Worm (Caenorhabditis elegans) whole organism, young adult: ENCODE data around the gene K03A11.1.

Experiments
- K11D2.4 ChIP-seq: fragments of 200-800 bp; sonication (Bioruptor generic); IDR thresholded peaks from 2 replicates; pipeline ENCODE4 v1.3.6; 2022; ENCODE audit warnings: missing genetic modification reagents, missing genetic modification characterization, missing compliant biosample characterization
- Y95B8A.8 ChIP-seq: fragments of 200-800 bp; sonication (Bioruptor generic); IDR thresholded peaks from 2 replicates; pipeline ENCODE4 v1.3.6; 2022; ENCODE audit warnings: missing genetic modification reagents, missing genetic modification characterization, missing compliant biosample characterization
- ama-1 ChIP-seq, 3 experiments: fragments of 150-350 bp in 1 of 3; sonication (generic microtip) in 2 of 3; optimal IDR thresholded peaks; 2 replicates each; lab custom pipeline; 2014 to 2018; ENCODE audit warnings: missing biosample characterization in 2 of 3, missing genetic modification characterization in 2 of 3, missing genetic modification reagents in 2 of 3
- hmg-1.2 ChIP-seq: fragments of 200-800 bp; sonication (Bioruptor generic); IDR thresholded peaks from 2 replicates; pipeline ENCODE4 v1.3.6; 2022; ENCODE audit warnings: missing genetic modification reagents, missing genetic modification characterization, missing compliant biosample characterization
- tlf-1 ChIP-seq: fragments of 200-800 bp; sonication (Bioruptor generic); optimal IDR thresholded peaks from 2 replicates; lab custom pipeline; 2018; ENCODE audit warnings: mild to moderate bottlenecking, missing genetic modification characterization, missing compliant biosample characterization
- unc-62 ChIP-seq: fragments of 150-350 bp; optimal IDR thresholded peaks from 2 replicates; lab custom pipeline; 2014; ENCODE audit warnings: missing biosample characterization, missing genetic modification reagents, missing genetic modification characterization
- ztf-22 ChIP-seq: fragments of 200-800 bp; sonication (Bioruptor generic); optimal IDR thresholded peaks from 2 replicates; lab custom pipeline; 2018; ENCODE audit warnings: mild to moderate bottlenecking, missing genetic modification characterization, moderate library complexity, missing compliant biosample characterization

DNA sequence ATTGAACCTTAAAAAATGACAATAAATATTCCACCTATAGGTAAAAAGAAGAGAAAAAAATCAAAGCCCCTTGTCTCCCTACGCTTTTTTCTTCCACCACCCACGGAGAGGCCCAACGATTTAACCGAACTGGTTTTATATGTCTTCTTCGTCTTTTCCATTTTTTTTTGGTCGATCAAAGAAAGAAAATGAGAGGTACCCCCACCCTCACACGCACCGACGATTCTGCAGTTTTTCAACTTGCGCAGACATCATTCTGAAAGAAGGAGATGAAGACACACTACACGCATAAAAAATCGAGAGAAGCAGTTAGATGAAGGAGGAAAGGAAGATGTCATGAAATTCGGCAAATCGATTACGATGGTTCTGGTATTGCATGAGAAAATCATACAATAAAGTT is 37.2 kb upstream of the K03A11.1 start:
- TF ChIP-seq tlf-1 (GFP tag; lab: Kevin White, UChicago) (no peak), unc-62 (GFP tag; lab: Kevin White, UChicago) (no peak), Y95B8A.8 (GFP tag; lab: Robert Waterston, UW) (no peak), ztf-22 (no peak), ama-1 (optimal IDR thresholded peaks at IDR 0.05; lab: Kevin White, UChicago) (no peak), ama-1 (GFP tag; optimal IDR thresholded peaks at IDR 0.05; lab: Kevin White, UChicago) (no peak), K11D2.4 (GFP tag; lab: Robert Waterston, UW) (no peak), hmg-1.2 (GFP tag; lab: Robert Waterston, UW) (no peak)
